Fruit fly (Drosophila melanogaster): ENCODE results near the gene CG14610.

The CG14610 gene

DNA sequence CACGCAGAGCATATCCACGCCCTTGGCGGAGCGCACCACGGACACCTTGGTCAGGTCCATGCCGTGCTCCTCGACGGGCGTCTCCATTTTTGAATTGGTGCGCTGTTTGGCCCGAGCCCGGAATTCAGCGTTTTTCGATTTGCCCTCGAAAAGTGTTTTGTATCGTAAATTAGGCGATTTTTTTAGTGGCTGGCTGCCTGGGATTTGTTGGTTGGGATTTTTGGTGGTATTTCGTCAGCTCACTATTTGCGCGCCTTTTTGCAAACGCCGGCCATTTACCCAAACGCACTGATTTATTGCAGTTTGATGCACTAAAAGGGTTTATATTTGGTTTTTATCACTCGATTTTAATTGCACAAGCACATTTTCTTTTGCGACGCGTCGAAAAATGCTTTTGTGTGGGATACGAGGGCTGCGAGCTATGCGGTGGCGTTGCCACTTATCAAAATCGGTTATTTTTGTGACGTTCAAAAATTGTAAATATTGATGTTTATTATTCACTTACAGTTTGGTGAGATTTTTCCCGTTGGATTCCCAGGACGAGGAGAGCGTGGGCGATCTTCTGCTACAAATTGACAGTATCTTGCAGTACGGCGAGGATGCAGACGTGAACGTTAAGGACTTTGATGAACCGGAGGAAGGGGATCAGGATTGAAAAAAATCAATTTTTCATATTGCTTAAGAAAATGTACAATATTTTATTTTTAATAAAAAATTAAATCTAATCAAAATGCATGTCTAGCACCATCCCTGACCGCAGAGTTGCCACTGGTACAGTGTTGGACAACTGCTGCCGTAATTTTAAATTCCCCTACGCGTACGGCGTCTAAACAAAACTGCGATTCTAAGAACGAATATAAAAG, 6.7 kb upstream of the CG14610 start, which contains the start of the genes gfzf and Sas-4 (continued):
- TF ChIP-seq gt (GFP tag; IDR thresholded peaks at IDR 0.05) (0 out of 2 replicates have a peak, but pooled peaks have one; percentile 29), CG8388 (GFP tag; optimal IDR thresholded peaks at IDR 0.05) (peak; percentile 23), phol (tag; optimal IDR thresholded peaks at IDR 0.05) (peak; percentile 75), CG9932 (GFP tag; IDR thresholded peaks at IDR 0.05) (peak; percentile 79), h (optimal IDR thresholded peaks at IDR 0.05) (no peak), CG31365 (tag; optimal IDR thresholded peaks at IDR 0.05) (no peak), ttk (GFP tag; IDR thresholded peaks at IDR 0.05) (peak; percentile 48; the same call in 1 of the 2 replicates), CG2116 (GFP tag; optimal IDR thresholded peaks at IDR 0.05) (peak; percentile 75), twi (tag; optimal IDR thresholded peaks at IDR 0.05) (peak; percentile 27), da (GFP tag; optimal IDR thresholded peaks at IDR 0.05) (no peak), ssp (GFP tag; IDR thresholded peaks at IDR 0.05) (peak; percentile 39), nmo (GFP tag; optimal IDR thresholded peaks at IDR 0.05) (peak; percentile 76), insv (GFP tag; optimal IDR thresholded peaks at IDR 0.05) (peak in 1 of 2 experiments; percentile 18), Hsf (GFP tag; optimal IDR thresholded peaks at IDR 0.05) (peak; percentile 50), CG18262 (tag; optimal IDR thresholded peaks at IDR 0.05) (peak; percentile 62), cad (GFP tag; optimal IDR thresholded peaks at IDR 0.05) (no peak), HLH3B (GFP tag; IDR thresholded peaks at IDR 0.05) (peak; percentile 42; the same call in 1 of the 2 replicates), CG2875 (GFP tag; optimal IDR thresholded peaks at IDR 0.05) (peak; percentile 40), CG10654 (GFP tag; optimal IDR thresholded peaks at IDR 0.05) (peak; percentile 54), CG9215 (GFP tag; IDR thresholded peaks at IDR 0.05) (peak; percentile 81), grau (tag; optimal IDR thresholded peaks at IDR 0.05) (peak; percentile 55), scrt (GFP tag; optimal IDR thresholded peaks at IDR 0.05) (no peak), Sry-δ (GFP tag; optimal IDR thresholded peaks at IDR 0.05) (peak; percentile 23), Antp (GFP tag; optimal IDR thresholded peaks at IDR 0.05) (peak; percentile 49), al (GFP tag; IDR thresholded peaks at IDR 0.05) (peak; percentile 52; the same call in 1 of the 2 replicates), BEAF-32 (GFP tag; optimal IDR thresholded peaks at IDR 0.05) (peak; percentile 40), CG10462 (GFP tag; optimal IDR thresholded peaks at IDR 0.05) (peak; percentile 7), Ptx1 (GFP tag; IDR thresholded peaks at IDR 0.05) (peak; percentile 73), CG32532 (GFP tag; IDR thresholded peaks at IDR 0.05) (peak; percentile 71; the same call in 1 of the 2 replicates), CG4360 (GFP tag; IDR thresholded peaks at IDR 0.05) (no peak), Drgx (GFP tag; IDR thresholded peaks at IDR 0.05) (peak; percentile 53; the same call in 1 of the 2 replicates), D19B (GFP tag; optimal IDR thresholded peaks at IDR 0.05) (peak; percentile 34), CG12942 (GFP tag; optimal IDR thresholded peaks at IDR 0.05) (peak; percentile 63), pum (GFP tag; optimal IDR thresholded peaks at IDR 0.05) (peak; percentile 27), CG9797 (GFP tag; optimal IDR thresholded peaks at IDR 0.05) (peak; percentile 43), CG14441 (GFP tag; IDR thresholded peaks at IDR 0.05) (peak; percentile 57), unpg (GFP tag; optimal IDR thresholded peaks at IDR 0.05) (peak; percentile 25), lilli (GFP tag; optimal IDR thresholded peaks at IDR 0.05) (peak; percentile 78), CG31441 (GFP tag; IDR thresholded peaks at IDR 0.05) (peak; percentile 57), Six4 (GFP tag; optimal IDR thresholded peaks at IDR 0.05) (peak; percentile 38), Opbp (GFP tag; IDR thresholded peaks at IDR 0.05; ENCODE audit: partially characterized antibody) (0 out of 3 replicates have a peak, but pooled peaks have one; percentile 13), CG6689 (GFP tag; IDR thresholded peaks at IDR 0.05) (peak; percentile 77), trem (tag; optimal IDR thresholded peaks at IDR 0.05) (peak; percentile 50), H2.0 (GFP tag; IDR thresholded peaks at IDR 0.05) (peak; percentile 59), esg (GFP tag; conservative IDR thresholded peaks at IDR 0.05) (peak; percentile 74), CG10979 (tag; optimal IDR thresholded peaks at IDR 0.05) (peak; percentile 35), CG10209 (GFP tag; optimal IDR thresholded peaks at IDR 0.05) (peak; percentile 66), CG10267 (tag; optimal IDR thresholded peaks at IDR 0.05) (peak; percentile 92), Med (GFP tag) (peak; percentile 82)
